Worm (Caenorhabditis elegans): Measurements from ENCODE around the gene emb-8.

DNA sequence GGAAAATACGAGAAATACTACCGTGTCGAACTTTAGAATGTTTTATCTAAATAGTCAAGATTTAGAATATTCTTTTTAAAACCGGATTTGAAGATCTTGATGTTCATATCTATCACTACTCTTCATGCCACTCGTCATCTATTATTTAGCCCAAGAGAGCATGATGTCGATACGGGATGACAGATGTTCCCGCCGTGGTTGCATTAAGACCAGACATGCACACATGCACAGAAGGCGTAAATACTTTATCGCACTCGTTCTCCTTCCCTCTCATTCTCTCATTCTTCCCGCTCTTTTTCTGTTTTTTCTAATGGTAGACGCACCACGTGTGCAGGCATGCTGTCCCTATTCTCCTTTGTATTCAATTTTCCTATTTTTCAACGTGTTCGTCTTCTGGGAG lies 16.1 kb downstream of the emb-8 start:
- TF ChIP-seq ets-7 (tag; optimal IDR thresholded peaks at IDR 0.05): no peak
- no peak for TF ChIP-seq tbx-37 (GFP tag; conservative IDR thresholded peaks at IDR 0.05)
- TF ChIP-seq ama-1 (optimal IDR thresholded peaks at IDR 0.05): no peak
- TF ChIP-seq ceh-36 (tag; optimal IDR thresholded peaks at IDR 0.05): no peak
- no peak for TF ChIP-seq aly-1 (tag; optimal IDR thresholded peaks at IDR 0.05)
- TF ChIP-seq tbx-11 (GFP tag; IDR thresholded peaks at IDR 0.05): no peak
- TF ChIP-seq sea-1 (GFP tag; conservative IDR thresholded peaks at IDR 0.05): no peak
- no peak for TF ChIP-seq B0310.2 (tag; optimal IDR thresholded peaks at IDR 0.05)
- TF ChIP-seq tra-4 (tag; optimal IDR thresholded peaks at IDR 0.05): no peak
- TF ChIP-seq pes-1 (GFP tag; IDR thresholded peaks at IDR 0.05): no peak
- no peak for TF ChIP-seq hmg-4 (GFP tag; optimal IDR thresholded peaks at IDR 0.05)
- no peak for TF ChIP-seq scrt-1 (GFP tag; IDR thresholded peaks at IDR 0.05)

Data from whole organism, early embryonic.